Worm (Caenorhabditis elegans): ENCODE results near the gene str-61.

DNA sequence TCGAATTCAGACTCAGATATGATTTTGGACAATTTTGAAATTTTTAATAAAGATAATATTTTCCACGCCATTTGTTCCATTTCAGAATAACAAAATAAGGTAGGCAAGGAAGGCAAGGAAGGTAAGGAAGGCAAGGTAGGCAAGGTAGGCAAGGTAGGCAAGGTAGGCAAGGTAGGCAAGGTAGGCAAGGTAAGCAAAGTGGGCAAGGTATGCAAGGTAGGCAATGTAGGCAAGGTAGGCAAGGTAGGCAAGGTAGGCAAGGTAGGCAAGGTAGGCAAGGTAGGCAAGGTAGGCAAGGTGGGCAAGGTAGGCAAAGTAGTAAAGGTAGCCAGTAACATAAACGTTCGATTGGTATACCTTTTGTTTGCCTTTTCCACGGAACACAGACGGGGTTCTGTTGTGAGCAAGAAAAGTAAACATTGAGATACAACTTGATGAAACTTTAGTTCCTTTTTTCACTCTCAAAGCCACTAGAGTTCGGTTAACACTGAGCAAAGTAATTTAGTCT, 28.7 kb upstream of the str-61 start, which contains the start of gene Y70C5C.1:
- no peak for TF ChIP-seq zag-1 (tag; optimal IDR thresholded peaks at IDR 0.05)
- no peak for TF ChIP-seq pqm-1 (tag; optimal IDR thresholded peaks at IDR 0.05)
- no peak for TF ChIP-seq ama-1 (optimal IDR thresholded peaks at IDR 0.05)
- TF ChIP-seq lir-3 (tag; optimal IDR thresholded peaks at IDR 0.05; ENCODE audit: poor library complexity), result no peak
- TF ChIP-seq fkh-8 (tag; optimal IDR thresholded peaks at IDR 0.05), result no peak
- TF ChIP-seq pag-3 (tag; optimal IDR thresholded peaks at IDR 0.05; ENCODE audit: borderline replicate concordance, insufficient read depth), result no peak
- TF ChIP-seq fos-1 (tag; optimal IDR thresholded peaks at IDR 0.05), result no peak
- TF ChIP-seq mab-9 (GFP tag; IDR thresholded peaks at IDR 0.05), result no peak
- no peak for TF ChIP-seq unc-98 (GFP tag; IDR thresholded peaks at IDR 0.05)
- no peak for TF ChIP-seq lin-39 (tag; optimal IDR thresholded peaks at IDR 0.05)

All from whole organism, L1 larva.